Fruit fly (Drosophila melanogaster): ENCODE measurements around the gene CG4098.

CG4098 gene

DNA sequence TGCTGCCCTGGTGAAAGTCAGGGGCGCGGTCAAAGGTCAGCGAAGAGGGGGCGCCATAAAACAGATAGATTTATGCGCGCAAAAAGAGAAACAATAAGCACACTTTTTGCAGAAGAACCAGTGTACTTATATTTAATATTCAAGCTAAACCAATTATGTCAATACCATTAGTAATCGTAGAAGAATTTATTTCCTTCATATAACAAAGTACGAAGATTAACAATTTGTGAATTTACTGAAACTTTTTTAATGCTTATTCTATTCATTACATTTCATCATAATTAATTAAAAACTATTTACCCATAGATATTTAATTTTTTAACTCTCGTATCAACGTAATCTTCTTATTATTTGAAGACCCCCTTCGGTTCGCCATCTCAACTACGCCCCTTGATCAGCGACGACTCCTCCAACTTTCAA lies 33.0 kb upstream of the CG4098 start (continued):
- TF ChIP-seq CG1529 (GFP tag; optimal IDR thresholded peaks at IDR 0.05), result peak; percentile 65
- TF ChIP-seq E2f1 (GFP tag; IDR thresholded peaks at IDR 0.05), result no peak
- TF ChIP-seq CG13123 (GFP tag; optimal IDR thresholded peaks at IDR 0.05), result no peak
- peak; percentile 42; the same call in 1 of the 2 replicates for TF ChIP-seq ranshi (GFP tag; IDR thresholded peaks at IDR 0.05)
- peak; percentile 64; the same call in 1 of the 2 replicates for TF ChIP-seq ara (GFP tag; IDR thresholded peaks at IDR 0.05)
- TF ChIP-seq CG12391 (tag; optimal IDR thresholded peaks at IDR 0.05), result peak; percentile 71
- 0 out of 3 replicates have a peak, but pooled peaks have one; percentile 39 for TF ChIP-seq CG34422 (GFP tag; IDR thresholded peaks at IDR 0.05)
- no peak for TF ChIP-seq CG1647 (GFP tag; optimal IDR thresholded peaks at IDR 0.05)
- peak; percentile 23 for TF ChIP-seq Usf (GFP tag; optimal IDR thresholded peaks at IDR 0.05)
- peak; percentile 63 for TF ChIP-seq CG3407 (GFP tag; optimal IDR thresholded peaks at IDR 0.05)
- no peak for TF ChIP-seq disco-r (GFP tag; optimal IDR thresholded peaks at IDR 0.05)
- TF ChIP-seq oc (tag; optimal IDR thresholded peaks at IDR 0.05), result no peak
- peak; percentile 47 for TF ChIP-seq Six4 (GFP tag; optimal IDR thresholded peaks at IDR 0.05)
- TF ChIP-seq CG2202 (tag; optimal IDR thresholded peaks at IDR 0.05), result peak; percentile 34
- peak; percentile 49 for TF ChIP-seq tap (tag; optimal IDR thresholded peaks at IDR 0.05)
- TF ChIP-seq Ssrp (tag; optimal IDR thresholded peaks at IDR 0.05), result peak; percentile 82
- TF ChIP-seq CG3838 (GFP tag; optimal IDR thresholded peaks at IDR 0.05), result no peak
- peak; percentile 23 for TF ChIP-seq CG18619 (GFP tag; optimal IDR thresholded peaks at IDR 0.05)
- TF ChIP-seq CG9437 (GFP tag; optimal IDR thresholded peaks at IDR 0.05), result peak; percentile 68
- no peak for TF ChIP-seq Side (GFP tag; optimal IDR thresholded peaks at IDR 0.05)
- TF ChIP-seq CG16813 (GFP tag; IDR thresholded peaks at IDR 0.05; ENCODE audit: partially characterized antibody), result no peak
- peak; percentile 22 for TF ChIP-seq Spps (tag; optimal IDR thresholded peaks at IDR 0.05)
- TF ChIP-seq gt (GFP tag; IDR thresholded peaks at IDR 0.05), result peak; percentile 46; the same call in 1 of the 2 replicates
- peak; percentile 65 for TF ChIP-seq grau (tag; optimal IDR thresholded peaks at IDR 0.05)
- 0 out of 2 replicates have a peak, but pooled peaks have one; percentile 12 for TF ChIP-seq CG14441 (GFP tag; IDR thresholded peaks at IDR 0.05)
- peak; percentile 49 for TF ChIP-seq pum (GFP tag; optimal IDR thresholded peaks at IDR 0.05)
- TF ChIP-seq bsh (GFP tag; optimal IDR thresholded peaks at IDR 0.05), result peak; percentile 63 to 75
- peak; percentile 86 for TF ChIP-seq CG10979 (tag; optimal IDR thresholded peaks at IDR 0.05)
- peak; percentile 69 for TF ChIP-seq CG8924 (tag; optimal IDR thresholded peaks at IDR 0.05)
- no peak for TF ChIP-seq sc (optimal IDR thresholded peaks at IDR 0.05)
- peak; percentile 72 for TF ChIP-seq sc (GFP tag; optimal IDR thresholded peaks at IDR 0.05)
- TF ChIP-seq eve (GFP tag; optimal IDR thresholded peaks at IDR 0.05), result peak in 1 of 2 experiments; percentile 84
- TF ChIP-seq ssp (GFP tag; IDR thresholded peaks at IDR 0.05), result peak; percentile 44
- peak; percentile 46 for TF ChIP-seq CG13775 (GFP tag; optimal IDR thresholded peaks at IDR 0.05)
- TF ChIP-seq gce (GFP tag; IDR thresholded peaks at IDR 0.05), result 0 out of 3 replicates have a peak, but pooled peaks have one; percentile 19
- TF ChIP-seq CG12155 (GFP tag; optimal IDR thresholded peaks at IDR 0.05), result no peak
- TF ChIP-seq wek (GFP tag; optimal IDR thresholded peaks at IDR 0.05), result no peak
- TF ChIP-seq fd96Cb (tag; optimal IDR thresholded peaks at IDR 0.05), result peak; percentile 73
- no peak for TF ChIP-seq CG9817 (tag; optimal IDR thresholded peaks at IDR 0.05)
- no peak for TF ChIP-seq CG6854 (GFP tag; optimal IDR thresholded peaks at IDR 0.05)
- TF ChIP-seq dmrt99B (tag; optimal IDR thresholded peaks at IDR 0.05), result peak; percentile 80
- peak; percentile 38 for TF ChIP-seq Rx (GFP tag; IDR thresholded peaks at IDR 0.05)
- TF ChIP-seq slp2 (GFP tag; optimal IDR thresholded peaks at IDR 0.05), result peak; percentile 5
- TF ChIP-seq prd (optimal IDR thresholded peaks at IDR 0.05), result no peak
- TF ChIP-seq prd (GFP tag; IDR thresholded peaks at IDR 0.05), result peak; percentile 68; the same call in 2 of the 3 replicates
- peak; percentile 2 for TF ChIP-seq CG10147 (GFP tag; optimal IDR thresholded peaks at IDR 0.05)
- no peak for TF ChIP-seq bbx (GFP tag; IDR thresholded peaks at IDR 0.05; ENCODE audit: partially characterized antibody)
- TF ChIP-seq sr (GFP tag; IDR thresholded peaks at IDR 0.05), result no peak
- peak; percentile 73 for TF ChIP-seq CG14710 (tag; optimal IDR thresholded peaks at IDR 0.05)
- TF ChIP-seq jing (GFP tag; optimal IDR thresholded peaks at IDR 0.05), result peak; percentile 22
- TF ChIP-seq ap (GFP tag; IDR thresholded peaks at IDR 0.05), result 0 out of 2 replicates have a peak, but pooled peaks have one; percentile 29
